Fruit fly (Drosophila melanogaster) whole organism, prepupa: ENCODE measurements around the gene CG9135.

ENCODE experiments used
- CG10631 ChIP-seq: fragments of 200-800 bp; sonication (Bioruptor generic); optimal IDR thresholded peaks from 2 replicates; lab custom pipeline; 2016; ENCODE audit warnings: missing biosample characterization, missing genetic modification characterization
- CG3919 ChIP-seq: fragments of 200-800 bp; sonication (Bioruptor generic); optimal IDR thresholded peaks from 3 replicates; lab custom pipeline; 2016; ENCODE audit warnings: missing biosample characterization, missing genetic modification characterization
- CG8119 ChIP-seq: fragments of 200-800 bp; sonication (Bioruptor generic); IDR thresholded peaks from 3 replicates; pipeline ENCODE4 v1.3.6; 2022; ENCODE audit warnings: missing biosample characterization, missing genetic modification characterization
- CG9139 ChIP-seq: fragments of 200-800 bp; sonication (Bioruptor generic); optimal IDR thresholded peaks from 3 replicates; lab custom pipeline; 2017; ENCODE audit warnings: missing biosample characterization, mild to moderate bottlenecking, missing genetic modification characterization
- Eip78C ChIP-seq: fragments of 200-800 bp; sonication (Bioruptor generic); peaks from one replicate; lab custom pipeline; 2016; ENCODE audit warnings: missing biosample characterization, missing genetic modification characterization
- Eip93F ChIP-seq: fragments of 200-800 bp; sonication (Bioruptor generic); optimal IDR thresholded peaks from 2 replicates; lab custom pipeline; 2016; ENCODE audit warnings: missing biosample characterization, mild to moderate bottlenecking, missing genetic modification characterization
- Lpt ChIP-seq: fragments of 200-800 bp; sonication (Bioruptor generic); optimal IDR thresholded peaks from 3 replicates; lab custom pipeline; 2016; ENCODE audit warnings: missing biosample characterization, missing genetic modification characterization
- fkh ChIP-seq: fragments of 200-800 bp; sonication (Bioruptor generic); optimal IDR thresholded peaks from 3 replicates; lab custom pipeline; 2017; ENCODE audit warnings: missing biosample characterization, mild to moderate bottlenecking, missing genetic modification characterization, moderate library complexity
- lz ChIP-seq: fragments of 200-800 bp; sonication (Bioruptor generic); optimal IDR thresholded peaks from 3 replicates; lab custom pipeline; 2016; ENCODE audit warnings: missing biosample characterization, missing genetic modification characterization

- TF ChIP-seq Lpt (GFP tag; lab: Kevin White, UChicago) (no peak), CG9139 (GFP tag; lab: Kevin White, UChicago) (no peak), Eip93F (GFP tag; lab: Kevin White, UChicago) (no peak), CG10631 (no peak), fkh (GFP tag; lab: Kevin White, UChicago) (peak; percentile 39), Eip78C (GFP tag; lab: Kevin White, UChicago) (peak; percentile 11), CG8119 (GFP tag; lab: Robert Waterston, UW) (no peak), lz (GFP tag; lab: Kevin White, UChicago) (no peak), CG3919 (GFP tag; lab: Kevin White, UChicago) (no peak)
Observed at dm6 chr2L:6076143-6076542, 25.5 kb downstream of the CG9135 start.
